Fruit fly (Drosophila melanogaster): ENCODE results near the gene CG3081.

CG3081 gene

DNA sequence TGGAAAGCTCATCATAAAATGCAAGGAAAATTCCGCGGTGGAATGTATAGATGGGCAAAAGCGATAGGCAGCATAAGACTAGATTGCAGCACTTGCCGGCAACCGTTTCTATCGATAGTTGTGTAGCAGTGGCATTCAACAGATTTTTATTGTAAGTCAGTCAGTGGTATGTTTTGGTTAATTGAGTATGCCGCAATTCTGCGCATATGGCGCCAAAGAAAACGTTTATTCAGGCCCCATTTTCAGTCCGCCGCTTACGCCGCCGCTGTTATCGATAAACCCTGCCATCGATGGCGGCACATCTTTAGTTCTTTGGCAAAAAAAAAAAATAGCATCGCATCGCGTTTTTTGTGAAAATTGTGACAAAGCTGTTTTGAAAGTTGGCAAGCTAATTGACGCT, 6.0 kb upstream of the CG3081 start, which contains the start of the genes Cbp80 and Torsin (continued):
- TF ChIP-seq tna (GFP tag; IDR thresholded peaks at IDR 0.05; ENCODE audit: partially characterized antibody) (peak; percentile 90), lbe (GFP tag; optimal IDR thresholded peaks at IDR 0.05) (no peak), CG10565 (GFP tag; optimal IDR thresholded peaks at IDR 0.05) (no peak), sens (GFP tag) (peak; percentile 76), Aef1 (GFP tag; IDR thresholded peaks at IDR 0.05) (no peak), Fer3 (tag; optimal IDR thresholded peaks at IDR 0.05) (no peak), CG8281 (tag; optimal IDR thresholded peaks at IDR 0.05) (no peak), trem (tag; optimal IDR thresholded peaks at IDR 0.05) (peak; percentile 4), sob (GFP tag; IDR thresholded peaks at IDR 0.05) (peak; percentile 47; the same call in 1 of the 2 replicates), CG9932 (GFP tag; IDR thresholded peaks at IDR 0.05) (peak; percentile 45; the same call in 1 of the 2 replicates), Pdp1 (GFP tag; optimal IDR thresholded peaks at IDR 0.05) (peak in 1 of 2 experiments; percentile 44), CG6272 (GFP tag; IDR thresholded peaks at IDR 0.05) (no peak), inv (GFP tag; IDR thresholded peaks at IDR 0.05; ENCODE audit: partially characterized antibody) (peak; percentile 80), ara (GFP tag; IDR thresholded peaks at IDR 0.05) (no peak), CG1233 (GFP tag; optimal IDR thresholded peaks at IDR 0.05) (no peak), CG15269 (tag; optimal IDR thresholded peaks at IDR 0.05) (no peak), CG11696 (GFP tag; IDR thresholded peaks at IDR 0.05) (no peak), ham (GFP tag; IDR thresholded peaks at IDR 0.05) (no peak), CG12769 (tag; optimal IDR thresholded peaks at IDR 0.05) (no peak), Sox102F (GFP tag; optimal IDR thresholded peaks at IDR 0.05) (no peak), dpn (GFP tag; optimal IDR thresholded peaks at IDR 0.05) (peak in 1 of 2 experiments; percentile 5), z (GFP tag; IDR thresholded peaks at IDR 0.05) (no peak), mld (GFP tag; IDR thresholded peaks at IDR 0.05; ENCODE audit: partially characterized antibody) (peak; percentile 81), CG12391 (tag; optimal IDR thresholded peaks at IDR 0.05) (peak; percentile 14), Dad (GFP tag; optimal IDR thresholded peaks at IDR 0.05) (no peak), nerfin-2 (GFP tag; IDR thresholded peaks at IDR 0.05; ENCODE audit: partially characterized antibody) (peak; percentile 93), CG32772 (GFP tag; IDR thresholded peaks at IDR 0.05) (peak; percentile 68), HLH4C (GFP tag; IDR thresholded peaks at IDR 0.05; ENCODE audit: partially characterized antibody) (peak; percentile 100), CG10274 (GFP tag; optimal IDR thresholded peaks at IDR 0.05) (no peak), grau (tag; optimal IDR thresholded peaks at IDR 0.05) (peak; percentile 11), Hmr (GFP tag; optimal IDR thresholded peaks at IDR 0.05) (no peak), stwl (tag; optimal IDR thresholded peaks at IDR 0.05) (peak; percentile 56), sqz (GFP tag; optimal IDR thresholded peaks at IDR 0.05) (peak; percentile 80), gce (GFP tag; IDR thresholded peaks at IDR 0.05) (no peak), CG17361 (GFP tag; IDR thresholded peaks at IDR 0.05) (no peak), zfh2 (GFP tag; optimal IDR thresholded peaks at IDR 0.05) (peak; percentile 7), CG10543 (GFP tag; optimal IDR thresholded peaks at IDR 0.05) (no peak), h (optimal IDR thresholded peaks at IDR 0.05) (no peak), CG14710 (tag; optimal IDR thresholded peaks at IDR 0.05) (peak; percentile 37), pros (GFP tag; optimal IDR thresholded peaks at IDR 0.05) (no peak), Ets97D (GFP tag; optimal IDR thresholded peaks at IDR 0.05) (peak; percentile 13), MBD-R2 (GFP tag; IDR thresholded peaks at IDR 0.05) (peak; percentile 83), CG42726 (GFP tag; IDR thresholded peaks at IDR 0.05; ENCODE audit: partially characterized antibody) (peak; percentile 33; the same call in 1 of the 2 replicates), crp (GFP tag; optimal IDR thresholded peaks at IDR 0.05) (no peak), pzg (GFP tag; optimal IDR thresholded peaks at IDR 0.05) (peak; percentile 52), Trl (optimal IDR thresholded peaks at IDR 0.05) (no peak), Trl (GFP tag; optimal IDR thresholded peaks at IDR 0.05) (peak; percentile 19), ato (GFP tag; IDR thresholded peaks at IDR 0.05; ENCODE audit: partially characterized antibody) (peak; percentile 71), lab (GFP tag; optimal IDR thresholded peaks at IDR 0.05) (no peak), shn (GFP tag; optimal IDR thresholded peaks at IDR 0.05) (no peak), peb (GFP tag; IDR thresholded peaks at IDR 0.05) (0 out of 2 replicates have a peak, but pooled peaks have one; percentile 15)

All from whole organism, embryonic.